Worm (Caenorhabditis elegans): ENCODE results near the gene hen-1.

The hen-1 gene

DNA sequence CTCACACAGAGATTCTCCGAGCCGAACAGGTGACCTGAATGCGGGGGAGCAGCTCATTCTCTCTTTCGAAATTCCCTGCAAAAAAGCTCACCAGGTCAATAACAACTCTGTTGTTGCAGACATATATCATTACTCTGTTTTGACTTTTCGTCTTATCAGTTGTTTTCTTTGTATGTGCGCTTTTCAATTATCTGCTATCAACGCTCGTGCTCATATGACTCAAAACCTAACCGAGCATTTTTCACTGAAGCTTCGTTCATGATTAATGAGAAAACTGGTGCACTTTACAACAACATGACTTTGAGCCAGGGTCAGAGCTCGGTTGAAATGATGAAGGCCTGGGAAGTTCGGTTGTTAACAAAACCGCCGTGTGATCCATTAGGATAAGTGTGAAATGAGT is 40.3 kb downstream of the hen-1 start:
- TF ChIP-seq ceh-2 (tag; optimal IDR thresholded peaks at IDR 0.05): no peak
- TF ChIP-seq ets-4 (tag; optimal IDR thresholded peaks at IDR 0.05): no peak
- TF ChIP-seq fkh-6 (tag; optimal IDR thresholded peaks at IDR 0.05): no peak
- no peak for TF ChIP-seq gmeb-2 (tag; optimal IDR thresholded peaks at IDR 0.05)
- TF ChIP-seq ceh-9 (tag; optimal IDR thresholded peaks at IDR 0.05): no peak
- no peak for TF ChIP-seq elt-2 (tag; optimal IDR thresholded peaks at IDR 0.05)
- no peak for TF ChIP-seq ceh-14 (tag; optimal IDR thresholded peaks at IDR 0.05)
- no peak for TF ChIP-seq ceh-18 (tag; optimal IDR thresholded peaks at IDR 0.05)
- TF ChIP-seq npax-4 (tag; optimal IDR thresholded peaks at IDR 0.05): no peak
- no peak for TF ChIP-seq madf-2 (tag; optimal IDR thresholded peaks at IDR 0.05)
- TF ChIP-seq syd-9 (tag; optimal IDR thresholded peaks at IDR 0.05): no peak
- TF ChIP-seq pha-2 (tag; optimal IDR thresholded peaks at IDR 0.05): no peak
- no peak for TF ChIP-seq C38D4.7 (GFP tag; optimal IDR thresholded peaks at IDR 0.05)
- TF ChIP-seq T23F11.4 (GFP tag; optimal IDR thresholded peaks at IDR 0.05): no peak
- TF ChIP-seq che-1 (tag; optimal IDR thresholded peaks at IDR 0.05): no peak
- TF ChIP-seq ceh-45 (GFP tag; IDR thresholded peaks at IDR 0.05): no peak
- no peak for TF ChIP-seq ceh-34 (tag; optimal IDR thresholded peaks at IDR 0.05)

DNA sequence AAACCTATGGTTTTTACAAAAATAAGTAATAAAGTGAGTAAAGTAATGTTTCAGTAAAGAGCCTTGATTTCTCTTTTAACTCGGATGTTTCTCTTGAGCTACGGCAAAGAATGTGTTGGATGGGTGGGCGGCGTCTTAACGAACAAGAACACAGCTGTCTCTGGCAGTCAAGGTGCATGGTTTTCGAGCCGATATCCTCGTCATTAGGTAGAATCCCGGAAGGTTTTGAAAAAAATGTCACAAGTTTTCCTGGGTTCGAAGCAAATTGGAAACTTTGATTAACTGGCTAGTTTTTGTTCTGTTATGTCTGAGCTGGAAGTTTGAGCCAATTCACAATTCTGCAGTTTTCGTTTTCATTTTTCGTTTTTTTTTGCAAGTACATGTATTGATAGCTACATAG is 41.5 kb downstream of the hen-1 start, which contains the start of gene B0403.6:
TSS of gene B0403.6 (minus strand) at position 101 of the 400 bp plus-strand sequence.
- TF ChIP-seq tbx-7 (tag; optimal IDR thresholded peaks at IDR 0.05): no peak
- TF ChIP-seq ref-2 (tag; optimal IDR thresholded peaks at IDR 0.05): no peak
- TF ChIP-seq madf-2 (tag; optimal IDR thresholded peaks at IDR 0.05): no peak

DNA sequence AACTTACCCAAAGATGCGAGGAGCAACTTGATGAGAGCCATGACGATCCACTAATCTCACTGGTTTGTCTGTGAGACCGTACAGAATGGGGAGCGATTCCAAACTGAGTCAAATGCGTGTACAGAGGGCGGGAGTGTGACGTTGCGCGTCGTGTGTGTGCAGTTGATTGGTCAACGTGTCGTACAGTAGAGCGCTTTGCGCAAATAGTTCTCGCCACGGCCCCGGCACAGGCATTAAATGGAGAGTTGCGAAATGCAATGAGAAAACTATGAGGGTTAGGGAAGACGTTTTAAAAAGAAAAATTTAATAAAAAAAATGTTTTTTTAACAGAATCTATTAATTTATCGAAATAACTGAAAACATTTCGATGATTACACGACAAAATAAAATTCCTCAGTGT is 48.4 kb downstream of the hen-1 start, which contains the start of gene pdi-6:
TSS of gene pdi-6 (minus strand) at position 164 of the 400 bp plus-strand sequence.
- TF ChIP-seq madf-2 (tag; optimal IDR thresholded peaks at IDR 0.05): no peak
- peak; percentile 70 for TF ChIP-seq hlh-8 (tag; optimal IDR thresholded peaks at IDR 0.05)
- no peak for TF ChIP-seq ceh-30 (tag; optimal IDR thresholded peaks at IDR 0.05)
- peak; percentile 48 for TF ChIP-seq dve-1 (tag; optimal IDR thresholded peaks at IDR 0.05)
- TF ChIP-seq odd-2 (tag; optimal IDR thresholded peaks at IDR 0.05): no peak
- no peak for TF ChIP-seq ama-1 (optimal IDR thresholded peaks at IDR 0.05)
- TF ChIP-seq sdc-2 (tag; optimal IDR thresholded peaks at IDR 0.05): peak; percentile 48
- TF ChIP-seq ceh-48 (tag; optimal IDR thresholded peaks at IDR 0.05): no peak
- no peak for TF ChIP-seq syd-9 (tag; optimal IDR thresholded peaks at IDR 0.05)
- TF ChIP-seq Y22D7AL.16 (tag; optimal IDR thresholded peaks at IDR 0.05): no peak
- peak; percentile 100 for TF ChIP-seq nfya-1 (tag; optimal IDR thresholded peaks at IDR 0.05)
- TF ChIP-seq unc-42 (tag; optimal IDR thresholded peaks at IDR 0.05): peak; percentile 68
- TF ChIP-seq sox-4 (tag; optimal IDR thresholded peaks at IDR 0.05): peak; percentile 20
- no peak for TF ChIP-seq ttx-3 (tag; optimal IDR thresholded peaks at IDR 0.05)
- TF ChIP-seq T23F11.4 (GFP tag; optimal IDR thresholded peaks at IDR 0.05): no peak
- peak; percentile 60 for TF ChIP-seq elt-2 (tag; optimal IDR thresholded peaks at IDR 0.05)
- TF ChIP-seq pha-4 (tag; optimal IDR thresholded peaks at IDR 0.05): no peak
- TF ChIP-seq nhr-11 (tag; optimal IDR thresholded peaks at IDR 0.05): no peak
- peak; percentile 25 for TF ChIP-seq ceh-14 (tag; optimal IDR thresholded peaks at IDR 0.05)
- no peak for TF ChIP-seq sox-2 (GFP tag; IDR thresholded peaks at IDR 0.05)
- TF ChIP-seq K02D7.2 (tag; optimal IDR thresholded peaks at IDR 0.05): no peak
- TF ChIP-seq ref-2 (tag; optimal IDR thresholded peaks at IDR 0.05): peak; percentile 49
- TF ChIP-seq ceh-34 (tag; optimal IDR thresholded peaks at IDR 0.05): peak; percentile 67
- TF ChIP-seq pha-2 (tag; optimal IDR thresholded peaks at IDR 0.05): no peak
- TF ChIP-seq dmd-4 (tag; optimal IDR thresholded peaks at IDR 0.05; ENCODE audit: borderline replicate concordance): no peak
- TF ChIP-seq ceh-18 (tag; optimal IDR thresholded peaks at IDR 0.05): peak; percentile 42
- TF ChIP-seq fkh-6 (tag; optimal IDR thresholded peaks at IDR 0.05): peak; percentile 47
- TF ChIP-seq ceh-6 (GFP tag; optimal IDR thresholded peaks at IDR 0.05): no peak
- no peak for TF ChIP-seq C38D4.7 (GFP tag; optimal IDR thresholded peaks at IDR 0.05)
- TF ChIP-seq hlh-15 (tag; optimal IDR thresholded peaks at IDR 0.05): no peak
- no peak for TF ChIP-seq npax-4 (tag; optimal IDR thresholded peaks at IDR 0.05)
- no peak for TF ChIP-seq pros-1 (tag; optimal IDR thresholded peaks at IDR 0.05)
- TF ChIP-seq gmeb-2 (tag; optimal IDR thresholded peaks at IDR 0.05): no peak
- peak; percentile 76 for TF ChIP-seq ets-4 (tag; optimal IDR thresholded peaks at IDR 0.05)
- TF ChIP-seq hlh-13 (GFP tag; optimal IDR thresholded peaks at IDR 0.05): no peak
- TF ChIP-seq ceh-31 (tag; optimal IDR thresholded peaks at IDR 0.05): peak; percentile 94
- TF ChIP-seq fkh-10 (GFP tag; optimal IDR thresholded peaks at IDR 0.05): no peak
- TF ChIP-seq ceh-24 (tag; optimal IDR thresholded peaks at IDR 0.05): no peak
- no peak for TF ChIP-seq ceh-22 (tag; optimal IDR thresholded peaks at IDR 0.05)
- TF ChIP-seq fax-1 (tag; optimal IDR thresholded peaks at IDR 0.05): peak; percentile 20
- no peak for TF ChIP-seq mec-3 (tag; optimal IDR thresholded peaks at IDR 0.05; ENCODE audit: borderline replicate concordance)
- TF ChIP-seq hlh-30 (tag; optimal IDR thresholded peaks at IDR 0.05; ENCODE audit: insufficient read depth): peak; percentile 63
- no peak for TF ChIP-seq unc-86 (tag; optimal IDR thresholded peaks at IDR 0.05)

All from whole organism, late embryonic.